Fruit fly (Drosophila melanogaster) whole organism, embryonic: ENCODE measurements around the gene TTLL1A.

Experiments used
- CG10147 ChIP-seq: fragments of 200-800 bp; sonication (Bioruptor generic); optimal IDR thresholded peaks from 2 replicates; lab custom pipeline; 2019; ENCODE audit warnings: missing biosample characterization, mild to moderate bottlenecking, missing genetic modification characterization, moderate library complexity
- CG1024 ChIP-seq: fragments of 200-800 bp; sonication (Bioruptor generic); IDR thresholded peaks from 2 replicates; pipeline ENCODE4 v1.3.6; 2022; ENCODE audit warnings: missing biosample characterization, missing genetic modification characterization
- CG11504 ChIP-seq: fragments of 200-800 bp; sonication (Bioruptor generic); optimal IDR thresholded peaks from 3 replicates; lab custom pipeline; 2019; ENCODE audit warnings: missing biosample characterization, mild to moderate bottlenecking, missing genetic modification characterization, moderate library complexity
- CG11695 ChIP-seq: fragments of 200-800 bp; sonication (Bioruptor generic); IDR thresholded peaks from 3 replicates; pipeline ENCODE4 v1.3.6; 2022; ENCODE audit warnings: missing biosample characterization, missing genetic modification characterization
- CG12769 ChIP-seq: fragments of 200-800 bp; sonication (Bioruptor generic); optimal IDR thresholded peaks from 2 replicates; lab custom pipeline; 2019; ENCODE audit warnings: missing biosample characterization, mild to moderate bottlenecking, missing genetic modification characterization, moderate library complexity
- CG13123 ChIP-seq: fragments of 200-800 bp; sonication (Bioruptor generic); optimal IDR thresholded peaks from 2 replicates; lab custom pipeline; 2016; ENCODE audit warnings: missing biosample characterization, missing genetic modification characterization
- CG18476 ChIP-seq: fragments of 200-800 bp; sonication (Bioruptor generic); optimal IDR thresholded peaks from 2 replicates; lab custom pipeline; 2016; ENCODE audit warnings: missing biosample characterization, mild to moderate bottlenecking, missing genetic modification characterization
- CG30403 ChIP-seq: fragments of 200-800 bp; sonication (Bioruptor generic); optimal IDR thresholded peaks from 3 replicates; lab custom pipeline; 2016; ENCODE audit warnings: missing biosample characterization, missing genetic modification characterization
- CG31388 ChIP-seq: fragments of 200-800 bp; sonication (Bioruptor generic); optimal IDR thresholded peaks from 2 replicates; lab custom pipeline; 2016; ENCODE audit warnings: missing biosample characterization, missing genetic modification characterization
- CG32532 ChIP-seq: fragments of 200-800 bp; sonication (Bioruptor generic); IDR thresholded peaks from 2 replicates; pipeline ENCODE4 v1.3.6; 2022; ENCODE audit warnings: missing biosample characterization, missing genetic modification characterization
- CG34224 ChIP-seq: fragments of 200-800 bp; sonication (Bioruptor generic); IDR thresholded peaks from 3 replicates; pipeline ENCODE4 v1.3.6; 2022; ENCODE audit warnings: missing biosample characterization, missing genetic modification characterization; ENCODE audit not compliant: partially characterized antibody
- CG3726 ChIP-seq: fragments of 200-800 bp; sonication (Bioruptor generic); IDR thresholded peaks from 3 replicates; pipeline ENCODE4, ENCODE4 v1.3.6; 2022; ENCODE audit warnings: missing biosample characterization, missing genetic modification characterization
- CG4424 ChIP-seq: fragments of 200-800 bp; sonication (Bioruptor generic); optimal IDR thresholded peaks from 3 replicates; lab custom pipeline; 2016; ENCODE audit warnings: missing biosample characterization, missing genetic modification characterization
- CG5180 ChIP-seq: fragments of 200-800 bp; sonication (Bioruptor generic); optimal IDR thresholded peaks from 3 replicates; lab custom pipeline; 2017; ENCODE audit warnings: missing biosample characterization, missing genetic modification characterization, mild to moderate bottlenecking, moderate library complexity, missing genetic modification reagents
- CG7839 ChIP-seq: fragments of 200-800 bp; sonication (Bioruptor generic); optimal IDR thresholded peaks from 3 replicates; lab custom pipeline; 2018; ENCODE audit warnings: missing biosample characterization, mild to moderate bottlenecking, missing genetic modification characterization, moderate library complexity
- D19A ChIP-seq: fragments of 200-800 bp; optimal IDR thresholded peaks from 3 replicates; lab custom pipeline; 2019; ENCODE audit warnings: missing biosample characterization, mild to moderate bottlenecking, missing genetic modification characterization, moderate library complexity
- Doc2 ChIP-seq: fragments of 200-800 bp; sonication (Bioruptor generic); IDR thresholded peaks from 2 replicates; pipeline ENCODE4 v1.3.6; 2022; ENCODE audit warnings: missing biosample characterization, missing genetic modification characterization
- Drgx ChIP-seq: fragments of 200-800 bp; sonication (Bioruptor generic); IDR thresholded peaks from 2 replicates; pipeline ENCODE4 v1.3.6; 2022; ENCODE audit warnings: missing biosample characterization, missing genetic modification characterization
- Fer3 ChIP-seq: fragments of 200-800 bp; sonication (Bioruptor generic); optimal IDR thresholded peaks from 2 replicates; lab custom pipeline; 2018; ENCODE audit warnings: missing biosample characterization, mild to moderate bottlenecking, missing genetic modification characterization, moderate library complexity
- Gug ChIP-seq: fragments of 200-800 bp; sonication (Bioruptor generic); IDR thresholded peaks from 4 replicates; pipeline ENCODE4 v1.3.6; 2022; ENCODE audit warnings: missing biosample characterization, missing genetic modification characterization
- HLHmδ ChIP-seq: fragments of 200-800 bp; sonication (Bioruptor generic); optimal IDR thresholded peaks from 2 replicates; lab custom pipeline; 2018; ENCODE audit warnings: missing biosample characterization, mild to moderate bottlenecking, missing genetic modification characterization, moderate library complexity
- Hr78 ChIP-seq, 2 experiments: fragments of 200-800 bp in 1 of 2; fragments of >200 bp in 1 of 2; sonication (Bioruptor generic) in 1 of 2; optimal IDR thresholded peaks; 2 replicates each; lab custom pipeline; 2017 to 2019; ENCODE audit warnings: missing biosample characterization in 2 of 2, missing genetic modification characterization in 2 of 2, mild to moderate bottlenecking in 1 of 2, moderate library complexity in 1 of 2
- Neu2 ChIP-seq: fragments of 200-800 bp; sonication (Bioruptor generic); optimal IDR thresholded peaks from 3 replicates; lab custom pipeline; 2016; ENCODE audit warnings: missing biosample characterization, missing genetic modification characterization, borderline replicate concordance
- Ptx1 ChIP-seq: fragments of 200-800 bp; sonication (Bioruptor generic); IDR thresholded peaks from 2 replicates; pipeline ENCODE4 v1.3.6; 2022; ENCODE audit warnings: missing biosample characterization, missing genetic modification characterization
- Ssrp ChIP-seq: fragments of 200-800 bp; sonication (Bioruptor generic); optimal IDR thresholded peaks from 2 replicates; lab custom pipeline; 2018; ENCODE audit warnings: missing biosample characterization, mild to moderate bottlenecking, missing genetic modification characterization, moderate library complexity
- Xrp1 ChIP-seq: fragments of 200-800 bp; sonication (Bioruptor generic); IDR thresholded peaks from 2 replicates; pipeline ENCODE4 v1.3.6; 2022; ENCODE audit warnings: missing biosample characterization, missing genetic modification characterization
- YL-1 ChIP-seq: fragments of 200-800 bp; sonication (Bioruptor generic); optimal IDR thresholded peaks from 3 replicates; lab custom pipeline; 2017; ENCODE audit warnings: missing biosample characterization, mild to moderate bottlenecking, missing genetic modification characterization
- ab ChIP-seq: fragments of 200-800 bp; sonication (Bioruptor generic); optimal IDR thresholded peaks from 2 replicates; lab custom pipeline; 2016; ENCODE audit warnings: missing biosample characterization, missing genetic modification characterization
- chinmo ChIP-seq: fragments of 200-800 bp; sonication (Bioruptor generic); IDR thresholded peaks from 4 replicates; pipeline ENCODE4 v1.3.6; 2022; ENCODE audit warnings: missing biosample characterization, missing genetic modification characterization; ENCODE audit not compliant: partially characterized antibody
- croc ChIP-seq: fragments of 200-800 bp; sonication (Bioruptor generic); conservative IDR thresholded peaks from 3 replicates; pipeline ENCODE4 v1.3.6; 2022; ENCODE audit warnings: missing biosample characterization, missing genetic modification characterization
- dysf ChIP-seq: fragments of 200-800 bp; sonication (Bioruptor generic); IDR thresholded peaks from 3 replicates; pipeline ENCODE4 v1.3.6; 2022; ENCODE audit warnings: missing biosample characterization, missing genetic modification characterization
- exex ChIP-seq: fragments of 200-800 bp; sonication (Bioruptor generic); optimal IDR thresholded peaks from 4 replicates; lab custom pipeline; 2018; ENCODE audit warnings: missing biosample characterization, mild to moderate bottlenecking, missing genetic modification characterization, moderate library complexity
- eyg ChIP-seq: fragments of 200-800 bp; sonication (Bioruptor generic); optimal IDR thresholded peaks from 3 replicates; lab custom pipeline; 2016; ENCODE audit warnings: missing biosample characterization, missing genetic modification characterization
- fd96Cb ChIP-seq: fragments of 200-800 bp; sonication (Bioruptor generic); optimal IDR thresholded peaks from 2 replicates; lab custom pipeline; 2018; ENCODE audit warnings: missing biosample characterization, mild to moderate bottlenecking, missing genetic modification characterization, moderate library complexity
- gem ChIP-seq: fragments of 200-800 bp; sonication (Bioruptor generic); optimal IDR thresholded peaks from 2 replicates; lab custom pipeline; 2019; ENCODE audit warnings: missing biosample characterization, mild to moderate bottlenecking, missing genetic modification characterization, moderate library complexity
- lmd ChIP-seq: fragments of 200-800 bp; sonication (Bioruptor generic); IDR thresholded peaks from 2 replicates; pipeline ENCODE4 v1.3.6; 2022; ENCODE audit warnings: missing biosample characterization, missing genetic modification characterization
- nmo ChIP-seq: fragments of 200-800 bp; sonication (Bioruptor generic); optimal IDR thresholded peaks from 2 replicates; lab custom pipeline; 2018; ENCODE audit warnings: missing biosample characterization, mild to moderate bottlenecking, missing genetic modification characterization, moderate library complexity
- nom ChIP-seq: fragments of 200-800 bp; sonication (Bioruptor generic); optimal IDR thresholded peaks from 2 replicates; lab custom pipeline; 2017; ENCODE audit warnings: missing biosample characterization, missing genetic modification characterization, mild to moderate bottlenecking, moderate library complexity, missing genetic modification reagents
- oc ChIP-seq: fragments of 200-800 bp; sonication (Bioruptor generic); optimal IDR thresholded peaks from 2 replicates; lab custom pipeline; 2018; ENCODE audit warnings: missing biosample characterization, mild to moderate bottlenecking, missing genetic modification characterization, moderate library complexity
- phol ChIP-seq: fragments of 200-800 bp; sonication (Bioruptor generic); optimal IDR thresholded peaks from 3 replicates; lab custom pipeline; 2018; ENCODE audit warnings: missing biosample characterization, mild to moderate bottlenecking, missing genetic modification characterization, moderate library complexity
- row ChIP-seq: fragments of 200-800 bp; sonication (Bioruptor generic); IDR thresholded peaks from 3 replicates; pipeline ENCODE4 v1.3.6; 2022; ENCODE audit warnings: missing biosample characterization, missing genetic modification characterization
- sd ChIP-seq: fragments of 200-800 bp; sonication (Bioruptor generic); optimal IDR thresholded peaks from 3 replicates; lab custom pipeline; 2018; ENCODE audit warnings: missing biosample characterization, mild to moderate bottlenecking, missing genetic modification characterization, moderate library complexity
- shn ChIP-seq: fragments of 200-800 bp; sonication (Bioruptor generic); optimal IDR thresholded peaks from 3 replicates; lab custom pipeline; 2016; ENCODE audit warnings: missing biosample characterization, missing genetic modification characterization
- vvl ChIP-seq: fragments of 200-800 bp; sonication (Bioruptor generic); IDR thresholded peaks from 2 replicates; pipeline ENCODE4 v1.3.6; 2022; ENCODE audit warnings: missing biosample characterization, missing genetic modification characterization
- wdn ChIP-seq: fragments of 200-800 bp; sonication (Bioruptor generic); IDR thresholded peaks from 2 replicates; pipeline ENCODE4 v1.3.6; 2022; ENCODE audit warnings: missing biosample characterization, missing genetic modification characterization
- zen ChIP-seq: fragments of 200-800 bp; sonication (Bioruptor generic); optimal IDR thresholded peaks from 3 replicates; lab custom pipeline; 2018; ENCODE audit warnings: missing biosample characterization, mild to moderate bottlenecking, missing genetic modification characterization, moderate library complexity

Gene TTLL1A

dm6 chrX:17181264-17182198 lies 20.9 kb downstream of the TTLL1A start (continued):
- TF ChIP-seq CG7839 (peak; percentile 34), Doc2 (no peak), Neu2 (GFP tag; lab: Kevin White, UChicago) (no peak), CG11695 (GFP tag; lab: Robert Waterston, UW) (peak; percentile 51; the same call in 1 of the 3 replicates), Ssrp (tag; lab: Kevin White, UChicago) (peak; percentile 39), CG12769 (peak; percentile 4), oc (tag; lab: Kevin White, UChicago) (peak; percentile 13), wdn (0 out of 2 replicates have a peak, but pooled peaks have one; percentile 16), CG3726 (GFP tag; lab: Robert Waterston, UW) (0 out of 3 replicates have a peak, but pooled peaks have one; percentile 28), CG18476 (GFP tag; lab: Kevin White, UChicago) (no peak), D19A (tag; lab: Kevin White, UChicago) (peak; percentile 48), row (peak; percentile 32; the same call in 2 of the 3 replicates), YL-1 (GFP tag; lab: Kevin White, UChicago) (no peak), CG34224 (GFP tag; lab: Robert Waterston, UW) (no peak), Gug (GFP tag; lab: Robert Waterston, UW) (no peak), shn (no peak), ab (no peak), gem (peak; percentile 59), nmo (GFP tag; lab: Kevin White, UChicago) (peak; percentile 34), Fer3 (tag; lab: Kevin White, UChicago) (peak; percentile 23), Xrp1 (GFP tag; lab: Robert Waterston, UW) (peak; percentile 45; the same call in 1 of the 2 replicates), eyg (GFP tag; lab: Kevin White, UChicago) (no peak), CG1024 (GFP tag; lab: Robert Waterston, UW) (peak; percentile 43; the same call in 1 of the 2 replicates), vvl (GFP tag; lab: Robert Waterston, UW) (peak; percentile 63), zen (tag; lab: Kevin White, UChicago) (peak; percentile 6), Hr78 (GFP tag; optimal IDR thresholded peaks at IDR 0.05; lab: Kevin White, UChicago) (peak in 1 of 2 experiments; percentile 52), nom (GFP tag; lab: Kevin White, UChicago) (no peak), dysf (0 out of 3 replicates have a peak, but pooled peaks have one; percentile 10), CG5180 (no peak), CG11504 (tag; lab: Kevin White, UChicago) (peak; percentile 61), lmd (peak; percentile 24; the same call in 1 of the 2 replicates), fd96Cb (tag; lab: Kevin White, UChicago) (peak; percentile 35), CG10147 (GFP tag; lab: Kevin White, UChicago) (no peak), chinmo (GFP tag; lab: Robert Waterston, UW) (0 out of 4 replicates have a peak, but pooled peaks have one; percentile 27), croc (GFP tag; lab: Robert Waterston, UW) (peak; percentile 24; the same call in 1 of the 3 replicates), Drgx (GFP tag; lab: Robert Waterston, UW) (no peak), phol (peak; percentile 39)

dm6 chrX:17180523-17180922 lies 21.9 kb downstream of the TTLL1A start:
- no peak for TF ChIP-seq CG4424 (GFP tag; lab: Kevin White, UChicago)
- no peak for TF ChIP-seq CG31388 (GFP tag; lab: Kevin White, UChicago)
- no peak for TF ChIP-seq CG13123
- no peak for TF ChIP-seq CG30403 (GFP tag; lab: Kevin White, UChicago)
- TF ChIP-seq Ptx1 (GFP tag; lab: Robert Waterston, UW) = no peak
- TF ChIP-seq exex (tag; lab: Kevin White, UChicago) = peak; percentile 62
- TF ChIP-seq HLHmδ (GFP tag; lab: Kevin White, UChicago) = no peak
- TF ChIP-seq sd (tag; lab: Kevin White, UChicago) = peak; percentile 75
- no peak for TF ChIP-seq CG32532 (GFP tag; lab: Robert Waterston, UW)
- TF ChIP-seq, all 482 proteins: peak for 2
